Worm (Caenorhabditis elegans): ENCODE data around the gene C14A6.13.

DNA sequence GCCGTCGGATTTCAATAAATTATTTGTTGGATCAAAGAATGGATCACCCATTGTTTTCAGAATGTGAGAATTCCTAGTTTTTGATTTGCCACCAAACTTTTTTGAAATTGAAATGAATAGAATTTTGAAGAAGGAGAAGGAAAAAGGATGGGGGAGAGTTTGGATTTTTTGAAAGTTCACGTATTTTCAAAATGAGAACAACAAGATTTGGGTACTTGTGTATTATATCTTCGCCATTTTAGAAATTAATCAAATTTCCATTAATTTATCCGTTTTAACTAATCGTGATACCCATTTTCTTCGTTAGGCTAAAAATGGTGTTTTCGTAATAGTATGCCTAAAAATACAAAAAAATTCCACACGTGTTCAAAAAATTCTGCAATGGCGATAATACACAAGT, 10.4 kb upstream of the C14A6.13 start, which contains the start of gene C14A6.8:
- TF ChIP-seq nhr-84 (tag; optimal IDR thresholded peaks at IDR 0.05) = no peak
- TF ChIP-seq unc-62 (GFP tag; optimal IDR thresholded peaks at IDR 0.05) = no peak
- no peak for TF ChIP-seq nhr-12 (tag; optimal IDR thresholded peaks at IDR 0.05)
- TF ChIP-seq nhr-237 (tag; optimal IDR thresholded peaks at IDR 0.05) = no peak
- no peak for TF ChIP-seq nhr-28 (tag; optimal IDR thresholded peaks at IDR 0.05)
- no peak for TF ChIP-seq nhr-71 (tag; optimal IDR thresholded peaks at IDR 0.05)
- TF ChIP-seq ama-1 (optimal IDR thresholded peaks at IDR 0.05) = no peak
- TF ChIP-seq dpl-1 (GFP tag; optimal IDR thresholded peaks at IDR 0.05) = no peak
- TF ChIP-seq nhr-77 (tag; optimal IDR thresholded peaks at IDR 0.05) = no peak
- TF ChIP-seq nhr-11 (tag; optimal IDR thresholded peaks at IDR 0.05) = no peak
